Fruit fly (Drosophila melanogaster): ENCODE measurements around the gene chico.

chico gene

dm6 chr2L:10226213-10226723, 20.6 kb downstream of the chico start:
- TF ChIP-seq pdm3 (GFP tag; optimal IDR thresholded peaks at IDR 0.05) = no peak
- no peak for TF ChIP-seq CG6792 (GFP tag; optimal IDR thresholded peaks at IDR 0.05)
- TF ChIP-seq Eip78C (GFP tag) = no peak
- no peak for TF ChIP-seq CG4318 (GFP tag; optimal IDR thresholded peaks at IDR 0.05)
- no peak for TF ChIP-seq CG32006 (GFP tag; optimal IDR thresholded peaks at IDR 0.05)
- no peak for TF ChIP-seq CG10631 (GFP tag; optimal IDR thresholded peaks at IDR 0.05)
- no peak for TF ChIP-seq CG8632 (GFP tag; optimal IDR thresholded peaks at IDR 0.05)
- TF ChIP-seq cyc (GFP tag; optimal IDR thresholded peaks at IDR 0.05) = no peak
- no peak for TF ChIP-seq CG8319 (GFP tag; optimal IDR thresholded peaks at IDR 0.05)
- TF ChIP-seq CG11902 (GFP tag; optimal IDR thresholded peaks at IDR 0.05) = no peak
- TF ChIP-seq CG10669 (GFP tag; optimal IDR thresholded peaks at IDR 0.05) = no peak
- no peak for TF ChIP-seq fd59A (GFP tag; optimal IDR thresholded peaks at IDR 0.05)

- TF ChIP-seq Sox14 (GFP tag; optimal IDR thresholded peaks at IDR 0.05) (no peak), fkh (GFP tag; optimal IDR thresholded peaks at IDR 0.05) (peak; percentile 41), CG9139 (GFP tag; optimal IDR thresholded peaks at IDR 0.05) (no peak), dac (GFP tag; optimal IDR thresholded peaks at IDR 0.05) (no peak)
These were observed 24.2 kb downstream of the chico start, which contains the start of gene Bcs1 for dm6 chr2L:10222550-10223231. Bcs1 (plus strand) TSS chr2L:10222657.

- TF ChIP-seq CG4318 (GFP tag; optimal IDR thresholded peaks at IDR 0.05) = no peak
These were observed 25.5 kb downstream of the chico start for dm6 chr2L:10221387-10221705.

DNA sequence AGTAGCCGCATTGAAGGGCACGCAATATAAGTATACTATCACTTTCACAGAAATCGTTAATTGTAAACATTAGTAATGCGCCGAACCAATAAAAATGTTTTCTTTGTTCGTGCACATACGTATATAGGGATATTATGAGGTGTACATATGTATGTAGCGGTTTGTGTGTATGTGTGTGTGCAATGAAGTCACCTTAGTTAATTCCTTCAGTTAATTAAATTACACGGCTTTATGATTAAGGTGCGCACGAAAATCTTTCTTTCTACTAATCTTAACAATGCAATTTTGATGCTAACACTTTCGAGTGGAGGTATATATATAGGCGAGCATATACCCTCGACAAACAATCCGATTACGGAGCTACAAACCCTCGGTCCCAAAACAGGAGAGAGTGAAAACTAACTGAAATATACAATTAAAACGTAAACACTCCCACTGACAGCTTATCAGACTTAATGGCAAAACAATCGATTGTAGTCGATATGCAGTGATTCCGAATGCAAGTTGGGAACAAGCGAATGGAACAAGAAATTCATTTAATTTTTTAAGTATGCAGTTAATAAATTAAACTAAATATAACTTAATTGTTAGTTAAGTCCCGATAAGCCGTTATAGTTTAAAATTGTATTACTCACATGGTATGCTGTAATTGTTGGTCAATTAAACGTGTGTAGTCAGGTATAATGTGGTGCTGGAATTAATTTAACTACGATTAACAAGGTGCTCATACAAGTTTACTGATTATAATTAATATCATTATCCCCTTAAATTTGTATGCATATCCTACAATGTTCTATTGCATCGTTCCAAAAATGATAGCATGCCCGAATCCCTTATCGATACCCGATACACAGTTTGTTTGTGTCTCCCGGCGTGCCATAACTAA, 26.1 kb downstream of the chico start, which contains the start of the genes Npc1a and Prosalpha6:
Npc1a (minus strand) TSS at position 716 of the 886 bp plus-strand sequence.
Prosalpha6 (plus strand) TSS at position 851 of the 886 bp plus-strand sequence.
- TF ChIP-seq vri (GFP tag; optimal IDR thresholded peaks at IDR 0.05) = peak; percentile 51
- peak; percentile 75 for TF ChIP-seq Sox14 (GFP tag; optimal IDR thresholded peaks at IDR 0.05)
- peak; percentile 43 for TF ChIP-seq Blimp-1 (GFP tag; optimal IDR thresholded peaks at IDR 0.05)
- TF ChIP-seq Eip93F (GFP tag; optimal IDR thresholded peaks at IDR 0.05) = peak; percentile 12
- TF ChIP-seq eg (GFP tag; IDR thresholded peaks at IDR 0.05) = no peak
- TF ChIP-seq CG6792 (GFP tag; optimal IDR thresholded peaks at IDR 0.05) = no peak
- peak; percentile 76 for TF ChIP-seq Eip78C (GFP tag)
- peak; percentile 15 for TF ChIP-seq fkh (GFP tag; optimal IDR thresholded peaks at IDR 0.05)
- TF ChIP-seq dsx (GFP tag; optimal IDR thresholded peaks at IDR 0.05; ENCODE audit: poor library complexity, severe bottlenecking) = no peak
- TF ChIP-seq CG31627 (GFP tag; optimal IDR thresholded peaks at IDR 0.05) = peak; percentile 19
- TF ChIP-seq lz (GFP tag; optimal IDR thresholded peaks at IDR 0.05) = peak; percentile 21
- TF ChIP-seq fd59A (GFP tag; optimal IDR thresholded peaks at IDR 0.05) = no peak
- TF ChIP-seq CG34406 (GFP tag; optimal IDR thresholded peaks at IDR 0.05) = no peak
- peak; percentile 35 for TF ChIP-seq esn (GFP tag; optimal IDR thresholded peaks at IDR 0.05)
- no peak for TF ChIP-seq CG8119 (GFP tag; IDR thresholded peaks at IDR 0.05)
- peak; percentile 76 for TF ChIP-seq achi (GFP tag; optimal IDR thresholded peaks at IDR 0.05)
- peak; percentile 18 for TF ChIP-seq CG3032 (tag; optimal IDR thresholded peaks at IDR 0.05)
- TF ChIP-seq Hr38 (GFP tag; optimal IDR thresholded peaks at IDR 0.05) = no peak
- peak; percentile 32 for TF ChIP-seq cyc (GFP tag; optimal IDR thresholded peaks at IDR 0.05)

DNA sequence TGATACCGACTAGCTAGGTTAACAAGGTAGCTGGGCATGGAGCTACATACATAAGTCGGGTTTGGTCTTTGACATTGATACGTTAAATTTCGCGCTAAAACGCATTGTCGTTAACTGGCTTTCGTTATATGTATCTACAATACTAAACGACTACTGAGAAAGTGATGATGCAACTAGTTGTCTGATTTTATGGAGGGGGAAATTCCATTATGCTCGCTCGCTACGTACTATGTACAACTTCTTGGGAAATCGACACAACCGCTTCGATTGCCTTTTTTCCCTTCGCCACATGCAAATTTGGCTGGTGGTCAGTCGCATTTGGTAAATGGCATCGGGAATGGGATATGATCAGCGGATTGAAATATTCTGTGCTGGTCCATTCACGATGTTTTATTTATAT, 26.9 kb downstream of the chico start:
- TF ChIP-seq net (GFP tag; optimal IDR thresholded peaks at IDR 0.05) (no peak), fkh (GFP tag; optimal IDR thresholded peaks at IDR 0.05) (peak; percentile 6)

All from whole organism, prepupa.